Fruit fly (Drosophila melanogaster): ENCODE measurements around the gene InR.

Gene InR

dm6 chr3R:21616061-21616851 is 2.9 kb downstream of the InR start (continued):
- TF ChIP-seq fru (GFP tag; optimal IDR thresholded peaks at IDR 0.05) (peak; percentile 30), usp (GFP tag; optimal IDR thresholded peaks at IDR 0.05) (no peak), Mio (GFP tag; optimal IDR thresholded peaks at IDR 0.05) (no peak), ey (GFP tag; optimal IDR thresholded peaks at IDR 0.05) (no peak), Rel (GFP tag; optimal IDR thresholded peaks at IDR 0.05) (peak; percentile 32), Rel (tag; optimal IDR thresholded peaks at IDR 0.05) (peak; percentile 74), sv (GFP tag; optimal IDR thresholded peaks at IDR 0.05) (no peak), OdsH (GFP tag; optimal IDR thresholded peaks at IDR 0.05) (peak; percentile 19), Jra (GFP tag; optimal IDR thresholded peaks at IDR 0.05) (peak; percentile 54), Sp1 (GFP tag; optimal IDR thresholded peaks at IDR 0.05) (peak; percentile 58), h (GFP tag; optimal IDR thresholded peaks at IDR 0.05) (peak; percentile 72)

dm6 chr3R:21614858-21615427 is 4.2 kb downstream of the InR start:
- TF ChIP-seq woc (GFP tag; optimal IDR thresholded peaks at IDR 0.05) (no peak), GATAd (GFP tag; optimal IDR thresholded peaks at IDR 0.05) (no peak), Rel (GFP tag; optimal IDR thresholded peaks at IDR 0.05) (no peak), Rel (tag; optimal IDR thresholded peaks at IDR 0.05) (no peak), Dfd (GFP tag; optimal IDR thresholded peaks at IDR 0.05) (no peak), psq (GFP tag; optimal IDR thresholded peaks at IDR 0.05) (peak; percentile 10), CG9705 (GFP tag; optimal IDR thresholded peaks at IDR 0.05) (no peak), OdsH (GFP tag; optimal IDR thresholded peaks at IDR 0.05) (no peak), Hr78 (GFP tag; optimal IDR thresholded peaks at IDR 0.05) (no peak), sage (GFP tag; optimal IDR thresholded peaks at IDR 0.05) (no peak), rgr (GFP tag; optimal IDR thresholded peaks at IDR 0.05) (no peak), HLH106 (tag; optimal IDR thresholded peaks at IDR 0.05) (no peak), Hr83 (GFP tag; optimal IDR thresholded peaks at IDR 0.05; ENCODE audit: poor library complexity, severe bottlenecking) (no peak), Vsx2 (GFP tag; optimal IDR thresholded peaks at IDR 0.05; ENCODE audit: partially characterized antibody) (no peak), Hnf4 (GFP tag; optimal IDR thresholded peaks at IDR 0.05) (no peak), jim (GFP tag; optimal IDR thresholded peaks at IDR 0.05) (no peak), brk (GFP tag; optimal IDR thresholded peaks at IDR 0.05) (no peak), pan (optimal IDR thresholded peaks at IDR 0.05) (no peak), Dif (GFP tag; optimal IDR thresholded peaks at IDR 0.05; ENCODE audit: partially characterized antibody) (no peak), usp (GFP tag; optimal IDR thresholded peaks at IDR 0.05) (no peak), Myc (optimal IDR thresholded peaks at IDR 0.05) (no peak), tai (GFP tag; optimal IDR thresholded peaks at IDR 0.05) (no peak), dl (GFP tag; optimal IDR thresholded peaks at IDR 0.05; ENCODE audit: insufficient read depth in 1 of 2, partially characterized antibody in 2 of 2) (no peak), br (GFP tag; optimal IDR thresholded peaks at IDR 0.05) (peak; percentile 16), sv (GFP tag; optimal IDR thresholded peaks at IDR 0.05) (peak; percentile 9), fru (GFP tag; optimal IDR thresholded peaks at IDR 0.05) (peak; percentile 9), Mio (GFP tag; optimal IDR thresholded peaks at IDR 0.05) (no peak), dsf (GFP tag; optimal IDR thresholded peaks at IDR 0.05; ENCODE audit: borderline replicate concordance) (no peak), Sp1 (GFP tag; optimal IDR thresholded peaks at IDR 0.05) (no peak), foxo (GFP tag; optimal IDR thresholded peaks at IDR 0.05) (no peak), ey (GFP tag; optimal IDR thresholded peaks at IDR 0.05) (peak; percentile 14), CG32264 (GFP tag; optimal IDR thresholded peaks at IDR 0.05) (no peak), Jra (GFP tag; optimal IDR thresholded peaks at IDR 0.05) (no peak), CrebA (GFP tag; optimal IDR thresholded peaks at IDR 0.05; ENCODE audit: borderline replicate concordance) (no peak), h (GFP tag; optimal IDR thresholded peaks at IDR 0.05) (no peak)

dm6 chr3R:21613322-21613807 is 5.8 kb downstream of the InR start:
- peak; percentile 83 for TF ChIP-seq h (GFP tag; optimal IDR thresholded peaks at IDR 0.05)
- TF ChIP-seq woc (GFP tag; optimal IDR thresholded peaks at IDR 0.05) = no peak
- TF ChIP-seq brk (GFP tag; optimal IDR thresholded peaks at IDR 0.05) = peak; percentile 69
- TF ChIP-seq GATAd (GFP tag; optimal IDR thresholded peaks at IDR 0.05) = peak; percentile 72
- no peak for TF ChIP-seq Myc (optimal IDR thresholded peaks at IDR 0.05)
- no peak for TF ChIP-seq lola (GFP tag; optimal IDR thresholded peaks at IDR 0.05)
- TF ChIP-seq sv (GFP tag; optimal IDR thresholded peaks at IDR 0.05) = no peak
- TF ChIP-seq foxo (GFP tag; optimal IDR thresholded peaks at IDR 0.05) = peak; percentile 37 to 71
- TF ChIP-seq CG32264 (GFP tag; optimal IDR thresholded peaks at IDR 0.05) = peak; percentile 60
- TF ChIP-seq tai (GFP tag; optimal IDR thresholded peaks at IDR 0.05) = peak; percentile 82
- TF ChIP-seq Hr83 (GFP tag; optimal IDR thresholded peaks at IDR 0.05; ENCODE audit: poor library complexity, severe bottlenecking) = peak; percentile 93
- peak; percentile 61 for TF ChIP-seq CrebA (GFP tag; optimal IDR thresholded peaks at IDR 0.05; ENCODE audit: borderline replicate concordance)
- TF ChIP-seq fru (GFP tag; optimal IDR thresholded peaks at IDR 0.05) = peak; percentile 60
- no peak for TF ChIP-seq usp (GFP tag; optimal IDR thresholded peaks at IDR 0.05)
- peak; percentile 24 for TF ChIP-seq dmrt93B (GFP tag; optimal IDR thresholded peaks at IDR 0.05)
- peak in 1 of 2 experiments; percentile 31 for TF ChIP-seq dl (GFP tag; optimal IDR thresholded peaks at IDR 0.05; ENCODE audit: insufficient read depth in 1 of 2, partially characterized antibody in 2 of 2)
- TF ChIP-seq Mio (GFP tag; optimal IDR thresholded peaks at IDR 0.05) = no peak
- no peak for TF ChIP-seq Dif (GFP tag; optimal IDR thresholded peaks at IDR 0.05; ENCODE audit: partially characterized antibody)
- TF ChIP-seq sage (GFP tag; optimal IDR thresholded peaks at IDR 0.05) = peak; percentile 71
- no peak for TF ChIP-seq Rel (GFP tag; optimal IDR thresholded peaks at IDR 0.05)
- TF ChIP-seq Rel (tag; optimal IDR thresholded peaks at IDR 0.05) = peak; percentile 79
- TF ChIP-seq Vsx2 (GFP tag; optimal IDR thresholded peaks at IDR 0.05; ENCODE audit: partially characterized antibody) = peak; percentile 33
- TF ChIP-seq Hnf4 (GFP tag; optimal IDR thresholded peaks at IDR 0.05) = peak; percentile 72
- TF ChIP-seq N (GFP tag; optimal IDR thresholded peaks at IDR 0.05) = no peak
- peak; percentile 80 for TF ChIP-seq rgr (GFP tag; optimal IDR thresholded peaks at IDR 0.05)
- TF ChIP-seq Dfd (GFP tag; optimal IDR thresholded peaks at IDR 0.05) = no peak
- peak; percentile 51 for TF ChIP-seq dsf (GFP tag; optimal IDR thresholded peaks at IDR 0.05; ENCODE audit: borderline replicate concordance)
- TF ChIP-seq OdsH (GFP tag; optimal IDR thresholded peaks at IDR 0.05) = peak; percentile 73
- TF ChIP-seq br (GFP tag; optimal IDR thresholded peaks at IDR 0.05) = peak; percentile 73
- TF ChIP-seq pan (optimal IDR thresholded peaks at IDR 0.05) = no peak
- peak; percentile 89 for TF ChIP-seq Jra (GFP tag; optimal IDR thresholded peaks at IDR 0.05)

All from whole organism, wandering third instar larva.